Worm (Caenorhabditis elegans): ENCODE data around the gene btb-18.

Gene btb-18

ce11 chrII:3259254-3259653 is 38.8 kb upstream of the btb-18 start, which contains the start of gene gcy-19:
Gene gcy-19 (minus strand): TSS chrII:3259354.
- TF ChIP-seq fos-1 (tag; optimal IDR thresholded peaks at IDR 0.05) (no peak), crh-2 (tag; optimal IDR thresholded peaks at IDR 0.05) (no peak), Y55F3AM.14 (GFP tag; optimal IDR thresholded peaks at IDR 0.05) (no peak), alr-1 (tag; optimal IDR thresholded peaks at IDR 0.05) (no peak), elt-3 (tag; optimal IDR thresholded peaks at IDR 0.05) (no peak), nhr-12 (tag; optimal IDR thresholded peaks at IDR 0.05) (no peak), ZK546.5 (tag; optimal IDR thresholded peaks at IDR 0.05) (no peak), nhr-237 (tag; optimal IDR thresholded peaks at IDR 0.05) (no peak), F13H6.1 (tag; optimal IDR thresholded peaks at IDR 0.05) (no peak), nhr-25 (tag; optimal IDR thresholded peaks at IDR 0.05) (no peak), unc-62 (GFP tag; optimal IDR thresholded peaks at IDR 0.05) (no peak), lin-11 (tag; optimal IDR thresholded peaks at IDR 0.05) (no peak)

DNA sequence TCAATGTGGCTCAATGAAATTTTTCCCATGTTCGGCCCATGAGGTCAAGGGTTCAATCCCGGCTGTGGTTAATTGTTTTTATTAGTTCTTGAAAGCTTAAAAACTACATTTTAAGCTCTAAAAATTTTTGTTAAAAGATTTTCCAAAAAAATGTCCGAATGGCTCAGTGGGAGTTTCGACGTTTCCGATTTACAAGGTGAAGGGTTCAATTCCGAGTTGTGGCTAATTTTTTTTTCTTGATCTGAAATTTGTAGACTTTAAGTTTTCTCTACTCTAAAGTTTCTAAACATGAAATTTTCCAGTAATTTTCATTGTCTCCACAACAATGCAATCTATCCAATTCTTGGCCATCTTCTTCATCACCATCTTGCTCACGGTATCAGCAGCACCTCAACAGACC is 35.5 kb upstream of the btb-18 start, which contains the start of gene F02E11.2:
Gene F02E11.2 (plus strand): TSS at position 301 of the 400 bp plus-strand sequence.
- TF ChIP-seq nhr-6 (tag; optimal IDR thresholded peaks at IDR 0.05) = no peak
- TF ChIP-seq ama-1 (optimal IDR thresholded peaks at IDR 0.05) = no peak

DNA sequence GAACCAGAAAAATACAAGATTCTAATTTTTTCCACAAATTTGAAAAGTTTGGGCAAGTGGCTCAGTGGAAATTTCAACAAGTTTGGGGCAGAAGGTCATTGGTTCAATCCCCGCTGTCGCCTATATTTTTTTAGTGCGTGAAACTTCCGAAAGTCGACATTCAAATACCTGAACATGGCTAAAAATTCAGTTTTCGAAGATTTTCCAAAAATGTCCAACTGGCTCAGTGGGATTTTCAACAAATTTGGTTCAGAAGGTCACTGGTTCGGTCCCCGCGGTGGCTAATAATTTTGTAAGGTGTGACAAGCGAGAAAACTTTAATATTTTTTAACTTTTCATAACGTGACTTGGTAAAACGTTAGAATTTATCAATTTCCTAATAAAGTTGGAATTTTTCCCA is 33.3 kb upstream of the btb-18 start:
- TF ChIP-seq ama-1 (optimal IDR thresholded peaks at IDR 0.05) = no peak
- no peak for TF ChIP-seq zag-1 (tag; optimal IDR thresholded peaks at IDR 0.05)
- no peak for TF ChIP-seq crh-2 (tag; optimal IDR thresholded peaks at IDR 0.05)
- TF ChIP-seq nhr-23 (tag; optimal IDR thresholded peaks at IDR 0.05) = no peak
- no peak for TF ChIP-seq skn-1 (tag; optimal IDR thresholded peaks at IDR 0.05)
- TF ChIP-seq F13H6.1 (tag; optimal IDR thresholded peaks at IDR 0.05) = no peak
- no peak for TF ChIP-seq egl-27 (tag; optimal IDR thresholded peaks at IDR 0.05)
- no peak for TF ChIP-seq mdl-1 (tag; optimal IDR thresholded peaks at IDR 0.05)
- no peak for TF ChIP-seq aly-2 (tag; optimal IDR thresholded peaks at IDR 0.05)
- TF ChIP-seq nhr-11 (tag; optimal IDR thresholded peaks at IDR 0.05) = no peak
- TF ChIP-seq nhr-129 (tag; optimal IDR thresholded peaks at IDR 0.05) = no peak

ce11 chrII:3267365-3267764 is 30.6 kb upstream of the btb-18 start, which contains the start of gene F02E11.7:
Gene F02E11.7 (plus strand): TSS chrII:3267665.
- TF ChIP-seq unc-55 (GFP tag; optimal IDR thresholded peaks at IDR 0.05) (no peak), crh-2 (tag; optimal IDR thresholded peaks at IDR 0.05) (no peak), mdl-1 (tag; optimal IDR thresholded peaks at IDR 0.05) (no peak), nhr-10 (tag; optimal IDR thresholded peaks at IDR 0.05) (no peak), nhr-129 (tag; optimal IDR thresholded peaks at IDR 0.05) (no peak), ztf-4 (tag; optimal IDR thresholded peaks at IDR 0.05) (no peak), sma-9 (GFP tag; optimal IDR thresholded peaks at IDR 0.05) (no peak), sma-9 (tag; optimal IDR thresholded peaks at IDR 0.05) (no peak), mab-5 (tag; optimal IDR thresholded peaks at IDR 0.05) (no peak), nhr-23 (tag; optimal IDR thresholded peaks at IDR 0.05) (no peak), gmeb-1 (tag; optimal IDR thresholded peaks at IDR 0.05) (no peak), sem-4 (tag; optimal IDR thresholded peaks at IDR 0.05) (no peak)

- TF ChIP-seq crh-2 (tag; optimal IDR thresholded peaks at IDR 0.05) (peak; percentile 12), ztf-1 (GFP tag; conservative IDR thresholded peaks at IDR 0.05) (no peak), nhr-6 (tag; optimal IDR thresholded peaks at IDR 0.05) (no peak), nhr-25 (tag; optimal IDR thresholded peaks at IDR 0.05) (no peak)
Measured at ce11 chrII:3267815-3268214, 30.2 kb upstream of the btb-18 start.

DNA sequence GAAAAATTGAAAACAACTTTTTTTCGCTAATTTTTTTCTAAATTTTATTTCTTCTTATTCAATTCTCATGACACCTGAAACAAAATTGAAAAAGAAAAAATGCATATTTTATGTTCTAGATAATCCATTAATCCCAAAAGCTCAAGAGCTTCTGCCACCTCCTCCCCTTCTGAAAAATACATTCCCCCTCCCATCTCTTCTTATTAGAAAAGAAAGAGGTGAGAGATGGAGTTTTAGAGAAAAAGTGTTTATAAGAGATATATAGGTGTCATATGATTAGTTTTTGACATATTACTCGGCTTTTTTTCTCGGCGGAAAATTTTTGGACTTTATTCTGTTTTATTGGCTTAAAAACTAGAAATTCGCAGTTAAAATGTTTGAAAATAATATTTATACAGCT is 27.4 kb upstream of the btb-18 start:
- TF ChIP-seq nhr-10 (tag; optimal IDR thresholded peaks at IDR 0.05) (no peak), lin-11 (tag; optimal IDR thresholded peaks at IDR 0.05) (no peak), nhr-11 (tag; optimal IDR thresholded peaks at IDR 0.05) (no peak), elt-1 (tag; optimal IDR thresholded peaks at IDR 0.05) (no peak), lsy-2 (tag; optimal IDR thresholded peaks at IDR 0.05) (peak in 1 of 2 experiments; percentile 38), C34F6.9 (tag; optimal IDR thresholded peaks at IDR 0.05) (peak; percentile 66), crh-2 (tag; optimal IDR thresholded peaks at IDR 0.05) (no peak), nhr-12 (tag; optimal IDR thresholded peaks at IDR 0.05) (no peak), ztf-4 (tag; optimal IDR thresholded peaks at IDR 0.05) (no peak), mdl-1 (tag; optimal IDR thresholded peaks at IDR 0.05) (no peak), ceh-16 (tag; optimal IDR thresholded peaks at IDR 0.05) (no peak), unc-55 (GFP tag; optimal IDR thresholded peaks at IDR 0.05) (peak; percentile 66), lin-13 (GFP tag; optimal IDR thresholded peaks at IDR 0.05) (no peak)

Data from whole organism, L2 larva.